Fruit fly (Drosophila melanogaster) whole organism, embryonic: Measurements from ENCODE around the gene dre4.
A peak's percentile ranks its signal among the peaks of the same experiment; 100 is the strongest.

Experiments
- Antp ChIP-seq: fragments of 200-800 bp; sonication (Bioruptor generic); optimal IDR thresholded peaks from 3 replicates; lab custom pipeline; 2016; ENCODE audit warnings: missing biosample characterization, missing genetic modification characterization
- BEAF-32 ChIP-seq: fragments of 200-800 bp; sonication (Bioruptor generic); optimal IDR thresholded peaks from 3 replicates; lab custom pipeline; 2017; ENCODE audit warnings: missing biosample characterization, missing genetic modification characterization, mild to moderate bottlenecking, moderate library complexity, missing genetic modification reagents
- BtbVII ChIP-seq: fragments of 200-800 bp; sonication (Bioruptor generic); optimal IDR thresholded peaks from 3 replicates; lab custom pipeline; 2017; ENCODE audit warnings: missing biosample characterization, mild to moderate bottlenecking, missing genetic modification characterization
- CG10321 ChIP-seq: fragments of 200-800 bp; sonication (Bioruptor generic); IDR thresholded peaks from 2 replicates; pipeline ENCODE4 v1.3.6; 2022; ENCODE audit warnings: missing biosample characterization, missing genetic modification characterization
- CG11085 ChIP-seq: fragments of 200-800 bp; sonication (Bioruptor generic); IDR thresholded peaks from 2 replicates; pipeline ENCODE4 v1.3.6; 2022; ENCODE audit warnings: missing biosample characterization, missing genetic modification characterization
- CG12236 ChIP-seq: fragments of 200-800 bp; sonication (Bioruptor generic); optimal IDR thresholded peaks from 2 replicates; lab custom pipeline; 2016; ENCODE audit warnings: missing biosample characterization, missing genetic modification characterization
- CG12299 ChIP-seq: fragments of 200-800 bp; sonication (Bioruptor generic); optimal IDR thresholded peaks from 2 replicates; lab custom pipeline; 2018; ENCODE audit warnings: missing biosample characterization, mild to moderate bottlenecking, missing genetic modification characterization
- CG1233 ChIP-seq: fragments of 200-800 bp; sonication (Bioruptor generic); optimal IDR thresholded peaks from 4 replicates; lab custom pipeline; 2018; ENCODE audit warnings: missing biosample characterization, mild to moderate bottlenecking, missing genetic modification characterization
- CG12659 ChIP-seq: fragments of 200-800 bp; sonication (Bioruptor generic); optimal IDR thresholded peaks from 3 replicates; lab custom pipeline; 2017; ENCODE audit warnings: mild to moderate bottlenecking, missing biosample characterization, missing genetic modification reagents, missing genetic modification characterization
- CG12769 ChIP-seq: fragments of 200-800 bp; sonication (Bioruptor generic); optimal IDR thresholded peaks from 2 replicates; lab custom pipeline; 2019; ENCODE audit warnings: missing biosample characterization, mild to moderate bottlenecking, missing genetic modification characterization, moderate library complexity
- CG14014 ChIP-seq: fragments of 200-800 bp; sonication (Bioruptor generic); IDR thresholded peaks from 2 replicates; pipeline ENCODE4 v1.3.6; 2022; ENCODE audit warnings: missing biosample characterization, missing genetic modification characterization
- CG14860 ChIP-seq: fragments of 200-800 bp; sonication (Bioruptor generic); IDR thresholded peaks from 3 replicates; pipeline ENCODE4 v1.3.6; 2022; ENCODE audit warnings: missing biosample characterization, missing genetic modification characterization; ENCODE audit not compliant: partially characterized antibody
- CG1832 ChIP-seq: fragments of 200-800 bp; sonication (Bioruptor generic); optimal IDR thresholded peaks from 2 replicates; lab custom pipeline; 2017; ENCODE audit warnings: missing biosample characterization, mild to moderate bottlenecking, missing genetic modification characterization, inconsistent platforms
- CG18764 ChIP-seq: fragments of 200-800 bp; sonication (Bioruptor generic); optimal IDR thresholded peaks from 3 replicates; lab custom pipeline; 2016; ENCODE audit warnings: missing biosample characterization, missing genetic modification characterization
- CG2202 ChIP-seq: fragments of 200-800 bp; sonication (Bioruptor generic); optimal IDR thresholded peaks from 2 replicates; lab custom pipeline; 2018; ENCODE audit warnings: missing biosample characterization, mild to moderate bottlenecking, missing genetic modification characterization
- CG31441 ChIP-seq: fragments of 200-800 bp; sonication (Bioruptor generic); IDR thresholded peaks from 2 replicates; pipeline ENCODE4 v1.3.6; 2022; ENCODE audit warnings: missing biosample characterization, missing genetic modification characterization
- CG5245 ChIP-seq: fragments of 200-800 bp; sonication (Bioruptor generic); optimal IDR thresholded peaks from 3 replicates; lab custom pipeline; 2016; ENCODE audit warnings: missing biosample characterization, missing genetic modification characterization
- CG6689 ChIP-seq: fragments of 200-800 bp; sonication (Bioruptor generic); IDR thresholded peaks from 2 replicates; pipeline ENCODE4 v1.3.6; 2022; ENCODE audit warnings: missing biosample characterization, missing genetic modification characterization
- CG7271 ChIP-seq: fragments of 200-800 bp; sonication (Bioruptor generic); optimal IDR thresholded peaks from 2 replicates; lab custom pipeline; 2018; ENCODE audit warnings: missing biosample characterization, mild to moderate bottlenecking, missing genetic modification characterization, moderate library complexity
- CG7357 ChIP-seq: fragments of 200-800 bp; sonication (Bioruptor generic); IDR thresholded peaks from 3 replicates; pipeline ENCODE4 v1.3.6; 2022; ENCODE audit warnings: missing biosample characterization, missing genetic modification characterization
- CG7372 ChIP-seq: fragments of 200-800 bp; sonication (Bioruptor generic); IDR thresholded peaks from 2 replicates; pipeline ENCODE4 v1.3.6; 2022; ENCODE audit warnings: missing biosample characterization, missing genetic modification characterization
- CG7987 ChIP-seq: fragments of 200-800 bp; sonication (Bioruptor generic); optimal IDR thresholded peaks from 2 replicates; lab custom pipeline; 2018; ENCODE audit warnings: missing biosample characterization, mild to moderate bottlenecking, missing genetic modification characterization, moderate library complexity
- CHES-1-like ChIP-seq: fragments of 200-800 bp; sonication (Bioruptor generic); optimal IDR thresholded peaks from 2 replicates; lab custom pipeline; 2016; ENCODE audit warnings: missing biosample characterization, missing genetic modification characterization
- Doc2 ChIP-seq: fragments of 200-800 bp; sonication (Bioruptor generic); IDR thresholded peaks from 2 replicates; pipeline ENCODE4 v1.3.6; 2022; ENCODE audit warnings: missing biosample characterization, missing genetic modification characterization
- HHEX ChIP-seq: fragments of 200-800 bp; sonication (Bioruptor generic); optimal IDR thresholded peaks from 3 replicates; lab custom pipeline; 2017; ENCODE audit warnings: missing biosample characterization, mild to moderate bottlenecking, missing genetic modification characterization, missing genetic modification reagents
- HmgD ChIP-seq: fragments of 200-800 bp; sonication (Bioruptor generic); optimal IDR thresholded peaks from 3 replicates; lab custom pipeline; 2016; ENCODE audit warnings: missing biosample characterization, missing genetic modification characterization
- Lhr ChIP-seq: fragments of 200-800 bp; sonication (Bioruptor generic); optimal IDR thresholded peaks from 3 replicates; lab custom pipeline; 2017; ENCODE audit warnings: mild to moderate bottlenecking, missing biosample characterization, missing genetic modification reagents, missing genetic modification characterization
- Lpt ChIP-seq: fragments of >200 bp; optimal IDR thresholded peaks from 2 replicates; lab custom pipeline; 2018; ENCODE audit warnings: missing biosample characterization, missing genetic modification characterization
- Oli ChIP-seq: fragments of 200-800 bp; sonication (Bioruptor generic); optimal IDR thresholded peaks from 2 replicates; lab custom pipeline; 2018; ENCODE audit warnings: missing biosample characterization, mild to moderate bottlenecking, missing genetic modification characterization, moderate library complexity
- Ptx1 ChIP-seq: fragments of 200-800 bp; sonication (Bioruptor generic); IDR thresholded peaks from 2 replicates; pipeline ENCODE4 v1.3.6; 2022; ENCODE audit warnings: missing biosample characterization, missing genetic modification characterization
- YL-1 ChIP-seq: fragments of 200-800 bp; sonication (Bioruptor generic); optimal IDR thresholded peaks from 3 replicates; lab custom pipeline; 2017; ENCODE audit warnings: missing biosample characterization, mild to moderate bottlenecking, missing genetic modification characterization
- ab ChIP-seq: fragments of 200-800 bp; sonication (Bioruptor generic); optimal IDR thresholded peaks from 2 replicates; lab custom pipeline; 2016; ENCODE audit warnings: missing biosample characterization, missing genetic modification characterization
- bcd ChIP-seq: fragments of 200-800 bp; sonication (Bioruptor generic); optimal IDR thresholded peaks from 2 replicates; lab custom pipeline; 2017; ENCODE audit warnings: missing biosample characterization, mild to moderate bottlenecking, missing genetic modification characterization
- crol ChIP-seq: fragments of 200-800 bp; sonication (Bioruptor generic); IDR thresholded peaks from 2 replicates; pipeline ENCODE4 v1.3.6; 2022; ENCODE audit warnings: missing biosample characterization, missing genetic modification characterization
- dmrt99B ChIP-seq: fragments of 200-800 bp; sonication (Bioruptor generic); optimal IDR thresholded peaks from 2 replicates; lab custom pipeline; 2018; ENCODE audit warnings: missing biosample characterization, mild to moderate bottlenecking, missing genetic modification characterization, moderate library complexity
- fd102C ChIP-seq: fragments of 200-800 bp; sonication (Bioruptor generic); optimal IDR thresholded peaks from 2 replicates; lab custom pipeline; 2018; ENCODE audit warnings: missing biosample characterization, mild to moderate bottlenecking, missing genetic modification characterization, moderate library complexity
- fru ChIP-seq: fragments of >200 bp; optimal IDR thresholded peaks from 2 replicates; lab custom pipeline; 2017
- gsb ChIP-seq: fragments of 200-800 bp; sonication (Bioruptor generic); IDR thresholded peaks from 2 replicates; pipeline ENCODE4 v1.3.6; 2022; ENCODE audit warnings: missing biosample characterization, missing genetic modification characterization
- gt ChIP-seq: fragments of 200-800 bp; sonication (Bioruptor generic); IDR thresholded peaks from 2 replicates; pipeline ENCODE4 v1.3.6; 2022; ENCODE audit warnings: missing biosample characterization, missing genetic modification characterization
- lov ChIP-seq, 2 experiments: fragments of 200-800 bp in 1 of 2; fragments of >200 bp in 1 of 2; sonication (Bioruptor generic) in 1 of 2; IDR thresholded peaks in 1 of 2; optimal IDR thresholded peaks in 1 of 2; 2 replicates in 1 of 2; 3 replicates in 1 of 2; pipeline versions ENCODE4 v1.3.6 to Lab custom; 2017 to 2022; ENCODE audit warnings: missing biosample characterization in 1 of 2, missing genetic modification characterization in 1 of 2
- mam ChIP-seq: fragments of 200-800 bp; sonication (Bioruptor generic); optimal IDR thresholded peaks from 3 replicates; lab custom pipeline; 2016; ENCODE audit warnings: missing biosample characterization, missing genetic modification characterization
- odd ChIP-seq: fragments of 200-800 bp; sonication (Bioruptor generic); optimal IDR thresholded peaks from 2 replicates; lab custom pipeline; 2017; ENCODE audit warnings: missing biosample characterization, mild to moderate bottlenecking, missing genetic modification characterization
- pfk ChIP-seq: fragments of 200-800 bp; sonication (Bioruptor generic); optimal IDR thresholded peaks from 2 replicates; lab custom pipeline; 2018; ENCODE audit warnings: missing biosample characterization, mild to moderate bottlenecking, missing genetic modification characterization, moderate library complexity
- phol ChIP-seq: fragments of 200-800 bp; sonication (Bioruptor generic); optimal IDR thresholded peaks from 3 replicates; lab custom pipeline; 2018; ENCODE audit warnings: missing biosample characterization, mild to moderate bottlenecking, missing genetic modification characterization, moderate library complexity
- row ChIP-seq: fragments of 200-800 bp; sonication (Bioruptor generic); IDR thresholded peaks from 3 replicates; pipeline ENCODE4 v1.3.6; 2022; ENCODE audit warnings: missing biosample characterization, missing genetic modification characterization
- sc ChIP-seq, 3 experiments: fragments of >200 bp in 2 of 3; fragments of 200-800 bp in 1 of 3; sonication (Bioruptor generic) in 1 of 3; optimal IDR thresholded peaks; 2 replicates in 2 of 3; 3 replicates in 1 of 3; lab custom pipeline; 2017; ENCODE audit warnings: mild to moderate bottlenecking in 1 of 3, missing biosample characterization in 1 of 3, missing genetic modification characterization in 1 of 3, missing genetic modification reagents in 1 of 3
- sr ChIP-seq: fragments of 200-800 bp; sonication (Bioruptor generic); IDR thresholded peaks from 3 replicates; pipeline ENCODE4 v1.3.6; 2022; ENCODE audit warnings: missing biosample characterization, missing genetic modification characterization
- twi ChIP-seq: fragments of 200-800 bp; optimal IDR thresholded peaks from 2 replicates; lab custom pipeline; 2019; ENCODE audit warnings: missing biosample characterization, mild to moderate bottlenecking, missing genetic modification characterization, moderate library complexity
- unc-4 ChIP-seq: fragments of 200-800 bp; sonication (Bioruptor generic); IDR thresholded peaks from 2 replicates; pipeline ENCODE4 v1.3.6; 2022; ENCODE audit warnings: missing biosample characterization, missing genetic modification characterization; ENCODE audit not compliant: partially characterized antibody
- vvl ChIP-seq: fragments of 200-800 bp; sonication (Bioruptor generic); IDR thresholded peaks from 2 replicates; pipeline ENCODE4 v1.3.6; 2022; ENCODE audit warnings: missing biosample characterization, missing genetic modification characterization

The dre4 gene

dm6 chr3L:1876215-1876625 is at the start of gene dre4 (continued):
- peak; percentile 48 for TF ChIP-seq CG2202 (tag; lab: Kevin White, UChicago)
- TF ChIP-seq CG18764 (GFP tag; lab: Kevin White, UChicago), result peak; percentile 60
- peak; percentile 80 for TF ChIP-seq mam (GFP tag; lab: Kevin White, UChicago)
- TF ChIP-seq BEAF-32 (GFP tag; lab: Kevin White, UChicago), result peak; percentile 63
- no peak for TF ChIP-seq CG7271 (tag; lab: Kevin White, UChicago)
- TF ChIP-seq gsb (GFP tag; lab: Robert Waterston, UW), result peak; percentile 28; the same call in 1 of the 2 replicates
- peak; percentile 86 for TF ChIP-seq vvl (GFP tag; lab: Robert Waterston, UW)
- no peak for TF ChIP-seq CG14860 (GFP tag; lab: Robert Waterston, UW)
- TF ChIP-seq CG7372 (GFP tag; lab: Robert Waterston, UW), result no peak
- 0 out of 2 replicates have a peak, but pooled peaks have one; percentile 42 for TF ChIP-seq CG10321 (GFP tag; lab: Robert Waterston, UW)
- peak; percentile 72 for TF ChIP-seq Ptx1 (GFP tag; lab: Robert Waterston, UW)
- TF ChIP-seq CG14014 (GFP tag; lab: Robert Waterston, UW), result peak; percentile 81
- peak; percentile 28 for TF ChIP-seq Antp (GFP tag; lab: Kevin White, UChicago)
- no peak for TF ChIP-seq sr
- TF ChIP-seq CG31441 (GFP tag; lab: Robert Waterston, UW), result peak; percentile 70
- peak; percentile 63 for TF ChIP-seq Oli (tag; lab: Kevin White, UChicago)
- peak; percentile 27 for TF ChIP-seq CG12236 (GFP tag; lab: Kevin White, UChicago)
- TF ChIP-seq pfk (GFP tag; lab: Kevin White, UChicago), result no peak
- TF ChIP-seq CG1832 (GFP tag; lab: Kevin White, UChicago), result no peak
- no peak for TF ChIP-seq Lpt
- peak; percentile 32 for TF ChIP-seq BtbVII
- no peak for TF ChIP-seq sc (optimal IDR thresholded peaks at IDR 0.05; lab: Kevin White, UChicago)
- peak; percentile 12 for TF ChIP-seq sc (GFP tag; optimal IDR thresholded peaks at IDR 0.05; lab: Kevin White, UChicago)
- peak; percentile 54 for TF ChIP-seq CG1233 (GFP tag; lab: Kevin White, UChicago)
- peak; percentile 65 for TF ChIP-seq dmrt99B (tag; lab: Kevin White, UChicago)
- peak; percentile 37 for TF ChIP-seq fd102C (GFP tag; lab: Kevin White, UChicago)
- TF ChIP-seq odd (GFP tag; lab: Kevin White, UChicago), result no peak
- TF ChIP-seq gt, result no peak
- TF ChIP-seq CG7987 (GFP tag; lab: Kevin White, UChicago), result peak; percentile 37
- no peak for TF ChIP-seq lov (optimal IDR thresholded peaks at IDR 0.05; lab: Kevin White, UChicago)
- 0 out of 3 replicates have a peak, but pooled peaks have one; percentile 18 for TF ChIP-seq lov (GFP tag; IDR thresholded peaks at IDR 0.05; lab: Robert Waterston, UW)
- peak; percentile 43 for TF ChIP-seq CG5245 (GFP tag; lab: Kevin White, UChicago)
- TF ChIP-seq CG12769 (tag; lab: Kevin White, UChicago), result peak; percentile 66
- peak; percentile 68 for TF ChIP-seq HmgD (GFP tag; lab: Kevin White, UChicago)
- peak; percentile 70 for TF ChIP-seq row
- no peak for TF ChIP-seq CG7357 (GFP tag; lab: Robert Waterston, UW)
- TF ChIP-seq unc-4 (GFP tag; lab: Robert Waterston, UW), result peak; percentile 48; the same call in 1 of the 2 replicates
- peak; percentile 93 for TF ChIP-seq Lhr (GFP tag; lab: Kevin White, UChicago)
- TF ChIP-seq CG12299 (tag; lab: Kevin White, UChicago), result peak; percentile 10
- TF ChIP-seq crol (GFP tag; lab: Robert Waterston, UW), result peak; percentile 24; the same call in 1 of the 2 replicates
- no peak for TF ChIP-seq twi (tag; lab: Kevin White, UChicago)
- TF ChIP-seq Doc2, result no peak
- TF ChIP-seq CG11085 (GFP tag; lab: Robert Waterston, UW), result peak; percentile 36; the same call in 1 of the 2 replicates
- TF ChIP-seq HHEX (GFP tag; lab: Kevin White, UChicago), result peak; percentile 64
- TF ChIP-seq CG6689 (GFP tag; lab: Robert Waterston, UW), result 0 out of 2 replicates have a peak, but pooled peaks have one; percentile 40
- TF ChIP-seq ab (GFP tag; lab: Kevin White, UChicago), result peak; percentile 40
- TF ChIP-seq CHES-1-like (GFP tag; lab: Kevin White, UChicago), result peak; percentile 94
- TF ChIP-seq YL-1, result peak; percentile 68
- TF ChIP-seq phol (tag; lab: Kevin White, UChicago), result peak; percentile 77
- peak; percentile 74 for TF ChIP-seq bcd (GFP tag; lab: Kevin White, UChicago)
- no peak for TF ChIP-seq fru (lab: Kevin White, UChicago)
- TF ChIP-seq CG12659, result peak; percentile 86
